Fruit fly (Drosophila melanogaster): Measurements from ENCODE around the gene Eip74EF.

Eip74EF gene

dm6 chr3L:17658423-17659267, 39.5 kb upstream of the Eip74EF start (continued):
- no peak for TF ChIP-seq Lpt (GFP tag; optimal IDR thresholded peaks at IDR 0.05)
- TF ChIP-seq MTF-1 (GFP tag; optimal IDR thresholded peaks at IDR 0.05; ENCODE audit: borderline replicate concordance) = peak; percentile 87
- peak; percentile 82 for TF ChIP-seq CG11398 (GFP tag; optimal IDR thresholded peaks at IDR 0.05)
- peak; percentile 85 for TF ChIP-seq gsb-n (tag; optimal IDR thresholded peaks at IDR 0.05)
- TF ChIP-seq BtbVII (GFP tag; optimal IDR thresholded peaks at IDR 0.05) = peak; percentile 89
- TF ChIP-seq sima (GFP tag; optimal IDR thresholded peaks at IDR 0.05) = peak; percentile 57
- no peak for TF ChIP-seq usp (GFP tag; optimal IDR thresholded peaks at IDR 0.05)
- peak; percentile 40 for TF ChIP-seq ac (GFP tag; optimal IDR thresholded peaks at IDR 0.05)
- TF ChIP-seq CG18262 (tag; optimal IDR thresholded peaks at IDR 0.05) = peak; percentile 68
- TF ChIP-seq gfzf (GFP tag; optimal IDR thresholded peaks at IDR 0.05) = no peak
- TF ChIP-seq otp (GFP tag; IDR thresholded peaks at IDR 0.05) = peak; percentile 94
- peak; percentile 89 for TF ChIP-seq Xrp1 (GFP tag; IDR thresholded peaks at IDR 0.05)
- TF ChIP-seq CG2875 (GFP tag; optimal IDR thresholded peaks at IDR 0.05) = peak; percentile 83
- peak; percentile 97 for TF ChIP-seq CG12769 (tag; optimal IDR thresholded peaks at IDR 0.05)
- TF ChIP-seq twi (tag; optimal IDR thresholded peaks at IDR 0.05) = peak; percentile 56
- peak; percentile 77 for TF ChIP-seq CG17385 (GFP tag; optimal IDR thresholded peaks at IDR 0.05)
- peak; percentile 75 for TF ChIP-seq CG12236 (GFP tag; optimal IDR thresholded peaks at IDR 0.05)
- peak; percentile 27 for TF ChIP-seq CG12104 (GFP tag; optimal IDR thresholded peaks at IDR 0.05)
- TF ChIP-seq lola (GFP tag; optimal IDR thresholded peaks at IDR 0.05) = peak in 1 of 3 experiments; percentile 65
- TF ChIP-seq ham (GFP tag; IDR thresholded peaks at IDR 0.05) = peak; percentile 74; the same call in 1 of the 2 replicates
- TF ChIP-seq br (optimal IDR thresholded peaks at IDR 0.05) = no peak
- peak; percentile 92 for TF ChIP-seq CG8944 (GFP tag; optimal IDR thresholded peaks at IDR 0.05)
- TF ChIP-seq CG2116 (GFP tag; optimal IDR thresholded peaks at IDR 0.05) = peak; percentile 59
- peak; percentile 84 for TF ChIP-seq CG6813 (GFP tag; optimal IDR thresholded peaks at IDR 0.05)
- peak in 1 of 2 experiments; percentile 24 for TF ChIP-seq crp (GFP tag; optimal IDR thresholded peaks at IDR 0.05)
- TF ChIP-seq D19B (GFP tag; optimal IDR thresholded peaks at IDR 0.05) = peak; percentile 80
- TF ChIP-seq CG33557 (GFP tag; optimal IDR thresholded peaks at IDR 0.05) = peak; percentile 19
- peak; percentile 27 for TF ChIP-seq MESR4 (GFP tag; optimal IDR thresholded peaks at IDR 0.05)
- peak; percentile 85 for TF ChIP-seq CG14050 (GFP tag; IDR thresholded peaks at IDR 0.05)
- TF ChIP-seq ase (GFP tag; IDR thresholded peaks at IDR 0.05) = peak; percentile 89
- TF ChIP-seq CG4328 (GFP tag; optimal IDR thresholded peaks at IDR 0.05) = no peak
- peak; percentile 75 for TF ChIP-seq CG4854 (GFP tag; optimal IDR thresholded peaks at IDR 0.05)
- TF ChIP-seq luna (GFP tag; optimal IDR thresholded peaks at IDR 0.05) = peak; percentile 91
- TF ChIP-seq run (tag; optimal IDR thresholded peaks at IDR 0.05) = peak; percentile 51
- no peak for TF ChIP-seq Sry-β (GFP tag; optimal IDR thresholded peaks at IDR 0.05)
- TF ChIP-seq fd96Cb (tag; optimal IDR thresholded peaks at IDR 0.05) = peak; percentile 81
- peak; percentile 92 for TF ChIP-seq CG2889 (GFP tag; IDR thresholded peaks at IDR 0.05)
- TF ChIP-seq NfI (GFP tag; optimal IDR thresholded peaks at IDR 0.05) = peak; percentile 90
- TF ChIP-seq CG13296 (GFP tag; optimal IDR thresholded peaks at IDR 0.05) = peak; percentile 79
- TF ChIP-seq PHDP (tag; optimal IDR thresholded peaks at IDR 0.05) = peak; percentile 89
- peak; percentile 95 for TF ChIP-seq sob (GFP tag; IDR thresholded peaks at IDR 0.05)
- peak; percentile 86 for TF ChIP-seq Rx (GFP tag; IDR thresholded peaks at IDR 0.05)
- peak; percentile 73 for TF ChIP-seq sd (tag; optimal IDR thresholded peaks at IDR 0.05)
- TF ChIP-seq Gsc (GFP tag; IDR thresholded peaks at IDR 0.05) = no peak
- TF ChIP-seq CG14710 (tag; optimal IDR thresholded peaks at IDR 0.05) = peak; percentile 50
- TF ChIP-seq CG15269 (tag; optimal IDR thresholded peaks at IDR 0.05) = peak; percentile 83
- no peak for TF ChIP-seq CG13287 (GFP tag; IDR thresholded peaks at IDR 0.05; ENCODE audit: partially characterized antibody)
- TF ChIP-seq CG9437 (GFP tag; optimal IDR thresholded peaks at IDR 0.05) = peak; percentile 45
